Worm (Caenorhabditis elegans): ENCODE results near the gene C50H2.7.
A peak's percentile ranks its signal among the peaks of the same experiment; 100 is the strongest.

ce11 chrV:9930612-9931065 lies 8.1 kb downstream of the C50H2.7 start, which contains the start of the genes rmh-2 and suds-3:
- TF ChIP-seq dpl-1 (GFP tag; optimal IDR thresholded peaks at IDR 0.05) (peak; percentile 72 to 87 (median 82)), jun-1 (tag; optimal IDR thresholded peaks at IDR 0.05) (no peak), efl-1 (optimal IDR thresholded peaks at IDR 0.05) (peak; percentile 60 to 85), efl-1 (GFP tag; optimal IDR thresholded peaks at IDR 0.05 in 1 of 2) (peak; percentile 78 to 98), hpl-2 (GFP tag; optimal IDR thresholded peaks at IDR 0.05) (no peak), nhr-237 (tag; optimal IDR thresholded peaks at IDR 0.05) (no peak), lir-3 (tag; optimal IDR thresholded peaks at IDR 0.05; ENCODE audit: poor library complexity) (no peak), lin-39 (tag; optimal IDR thresholded peaks at IDR 0.05) (no peak), unc-62 (GFP tag; optimal IDR thresholded peaks at IDR 0.05) (no peak)

All from whole organism, L1 larva.